Worm (Caenorhabditis elegans) whole organism, L4 larva: ENCODE results near the gene csn-1.

Experiments used
- ama-1 ChIP-seq: fragments of 150-350 bp; optimal IDR thresholded peaks from 2 replicates; lab custom pipeline; 2014; ENCODE audit warnings: inconsistent platforms, mixed read lengths
- ceh-32 ChIP-seq: sonication (generic microtip); optimal IDR thresholded peaks from 2 replicates; lab custom pipeline; 2016; ENCODE audit warnings: mild to moderate bottlenecking, missing genetic modification characterization, missing compliant biosample characterization; ENCODE audit not compliant: poor library complexity
- lin-1 ChIP-seq: fragments of 200-800 bp; sonication (Bioruptor generic); IDR thresholded peaks from 2 replicates; pipeline ENCODE4 v1.3.6; 2022; ENCODE audit warnings: missing genetic modification reagents, missing genetic modification characterization, missing compliant biosample characterization
- unc-62 ChIP-seq, 3 experiments: fragments of 150-350 bp in 1 of 3; sonication (generic microtip); optimal IDR thresholded peaks in 2 of 3; peaks in 1 of 3; 1 replicate in 1 of 3; 2 replicates in 2 of 3; lab custom pipeline; 2014 to 2017; ENCODE audit warnings: missing biosample characterization in 3 of 3, missing genetic modification characterization in 3 of 3, missing genetic modification reagents in 3 of 3, missing genotype in 1 of 3
- ztf-11 ChIP-seq: fragments of 150-350 bp; optimal IDR thresholded peaks from 2 replicates; lab custom pipeline; 2014; ENCODE audit warnings: missing biosample characterization, missing genetic modification characterization

- TF ChIP-seq ztf-11, result no peak
- TF ChIP-seq ceh-32 (tag; lab: Kevin White, UChicago), result no peak
- no peak for TF ChIP-seq lin-1 (GFP tag; lab: Robert Waterston, UW)
- TF ChIP-seq unc-62 (GFP tag; optimal IDR thresholded peaks at IDR 0.05 in 1 of 2; lab: Kevin White, UChicago), result no peak
- no peak for TF ChIP-seq unc-62 (tag; optimal IDR thresholded peaks at IDR 0.05; lab: Kevin White, UChicago)
- TF ChIP-seq ama-1, result no peak
Observed at ce11 chrV:17888939-17889338, 18.5 kb upstream of the csn-1 start, which contains the start of gene C06H5.6.
